6 fruit fly cellular contexts compared by ENCODE assay signal in the genomic region with DNA sequence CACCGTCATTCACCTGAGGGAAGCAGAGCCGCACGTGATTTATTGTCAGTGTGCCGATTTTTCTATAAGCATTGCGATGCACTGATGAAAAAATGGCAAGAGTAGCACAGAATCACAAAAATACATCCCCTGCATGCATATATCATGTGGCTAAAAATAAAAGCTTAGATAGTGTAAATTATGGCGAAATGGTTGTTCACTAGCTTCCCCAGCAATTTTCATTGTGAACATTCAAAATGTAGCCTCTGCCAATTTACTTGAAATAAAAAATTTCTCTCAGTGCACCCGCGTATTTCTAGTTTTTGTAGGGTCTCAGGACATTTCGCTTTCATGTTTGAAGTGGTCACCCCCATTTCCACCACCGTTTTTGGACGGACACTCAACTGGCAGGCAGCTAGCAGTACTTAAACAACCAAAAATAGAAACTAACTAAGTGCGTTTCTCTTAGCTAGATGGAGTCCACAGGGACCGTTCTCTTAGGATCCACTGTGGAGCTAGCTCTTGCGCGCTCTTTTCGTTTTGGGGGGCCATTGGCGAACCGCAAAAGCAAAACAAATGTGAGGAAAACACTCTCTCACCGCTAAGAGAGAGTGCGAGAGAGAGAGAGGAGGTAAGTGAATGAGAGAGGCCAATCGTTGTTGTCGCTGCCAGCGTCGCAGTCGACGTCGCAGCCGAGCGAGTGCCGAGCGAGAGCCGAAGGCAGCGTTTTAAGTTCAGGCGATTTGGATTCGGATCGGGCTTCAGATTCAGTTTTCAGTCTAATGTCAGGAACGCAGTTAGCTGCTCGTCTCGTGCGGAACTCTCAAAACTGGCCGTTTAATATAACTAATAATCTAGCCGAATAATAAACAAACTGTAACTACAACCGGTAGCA.
TF ChIP-seq lines count a peak whose summit lies in the region.

No protein-coding gene starts in this region.

- TF ChIP-seq CTCF in whole organism, embryonic (GFP tag; optimal IDR thresholded peaks at IDR 0.05; lab: Kevin White, UChicago), result no peak

TF ChIP-seq in whole organism, 6 proteins besides CTCF, POLR2A, EP300 and RAD21:
- TF ChIP-seq Dll (optimal IDR thresholded peaks at IDR 0.05; lab: Kevin White, UChicago) (peak; percentile 71), CG8478 (optimal IDR thresholded peaks at IDR 0.05; lab: Kevin White, UChicago) (no peak), psq (optimal IDR thresholded peaks at IDR 0.05; lab: Kevin White, UChicago) (no peak)

TF ChIP-seq in whole organism, adult, 20 proteins besides CTCF, POLR2A, EP300 and RAD21:
- no peak for TF ChIP-seq bab1 (GFP tag; optimal IDR thresholded peaks at IDR 0.05; lab: Kevin White, UChicago)
- peak; percentile 41 for TF ChIP-seq CG33017 (tag; optimal IDR thresholded peaks at IDR 0.05; lab: Kevin White, UChicago)
- TF ChIP-seq CG5204 (GFP tag; optimal IDR thresholded peaks at IDR 0.05; lab: Kevin White, UChicago), result no peak
- TF ChIP-seq ovo (GFP tag; optimal IDR thresholded peaks at IDR 0.05; lab: Kevin White, UChicago), result no peak

TF ChIP-seq in whole organism, embryonic, 481 proteins besides CTCF, POLR2A, EP300 and RAD21 (continues in another document):
- TF ChIP-seq ap (GFP tag; IDR thresholded peaks at IDR 0.05; lab: Robert Waterston, UW), result 0 out of 2 replicates have a peak, but pooled peaks have one; percentile 17
- peak; percentile 66 for TF ChIP-seq Ets65A (GFP tag; lab: Kevin White, UChicago)
- TF ChIP-seq Fer1 (GFP tag; optimal IDR thresholded peaks at IDR 0.05; lab: Kevin White, UChicago), result peak; percentile 36
- no peak for TF ChIP-seq CkIIα-i1 (GFP tag; IDR thresholded peaks at IDR 0.05; lab: Robert Waterston, UW)
- peak; percentile 24 for TF ChIP-seq Myb (GFP tag; optimal IDR thresholded peaks at IDR 0.05; lab: Kevin White, UChicago)
- TF ChIP-seq CG14014 (GFP tag; IDR thresholded peaks at IDR 0.05; lab: Robert Waterston, UW), result no peak
- no peak for TF ChIP-seq CG8290 (GFP tag; optimal IDR thresholded peaks at IDR 0.05; lab: Kevin White, UChicago)
- peak in 1 of 2 experiments; percentile 6 for TF ChIP-seq CG8290 (tag; optimal IDR thresholded peaks at IDR 0.05; lab: Kevin White, UChicago)
- TF ChIP-seq shn (GFP tag; optimal IDR thresholded peaks at IDR 0.05; lab: Kevin White, UChicago), result peak; percentile 33
- TF ChIP-seq CG12104 (GFP tag; optimal IDR thresholded peaks at IDR 0.05; lab: Kevin White, UChicago), result no peak
- no peak for TF ChIP-seq CG5953 (GFP tag; IDR thresholded peaks at IDR 0.05; lab: Robert Waterston, UW)
- TF ChIP-seq Hr51 (GFP tag; optimal IDR thresholded peaks at IDR 0.05; lab: Kevin White, UChicago), result peak in 1 of 2 experiments; percentile 62
- TF ChIP-seq CG10462 (GFP tag; optimal IDR thresholded peaks at IDR 0.05; lab: Kevin White, UChicago), result peak; percentile 2
- no peak for TF ChIP-seq CG15073 (GFP tag; optimal IDR thresholded peaks at IDR 0.05; lab: Kevin White, UChicago)
- TF ChIP-seq fd3F (GFP tag; optimal IDR thresholded peaks at IDR 0.05; lab: Kevin White, UChicago), result no peak
- TF ChIP-seq Oaz (GFP tag; IDR thresholded peaks at IDR 0.05; lab: Robert Waterston, UW), result no peak
- no peak for TF ChIP-seq CG16779 (GFP tag; IDR thresholded peaks at IDR 0.05; lab: Robert Waterston, UW)
- TF ChIP-seq CG15514 (GFP tag; optimal IDR thresholded peaks at IDR 0.05; lab: Kevin White, UChicago), result peak; percentile 12

TF ChIP-seq in whole organism, prepupa, 60 proteins besides CTCF, POLR2A, EP300 and RAD21 (continues in another document):
- TF ChIP-seq acj6 (GFP tag; optimal IDR thresholded peaks at IDR 0.05; lab: Kevin White, UChicago) (peak; percentile 51), CG10631 (GFP tag; optimal IDR thresholded peaks at IDR 0.05; lab: Kevin White, UChicago) (peak; percentile 75), lz (GFP tag; optimal IDR thresholded peaks at IDR 0.05; lab: Kevin White, UChicago) (peak; percentile 28), ss (GFP tag; optimal IDR thresholded peaks at IDR 0.05; lab: Kevin White, UChicago) (no peak), spab (GFP tag; optimal IDR thresholded peaks at IDR 0.05; lab: Kevin White, UChicago) (peak; percentile 21), Ets21C (GFP tag; optimal IDR thresholded peaks at IDR 0.05; lab: Kevin White, UChicago) (no peak), Sox15 (GFP tag; optimal IDR thresholded peaks at IDR 0.05; lab: Kevin White, UChicago) (no peak), topi (GFP tag; optimal IDR thresholded peaks at IDR 0.05; lab: Kevin White, UChicago) (no peak), Sox14 (GFP tag; optimal IDR thresholded peaks at IDR 0.05; lab: Kevin White, UChicago) (peak; percentile 77), fkh (GFP tag; optimal IDR thresholded peaks at IDR 0.05; lab: Kevin White, UChicago) (peak; percentile 21), Met (GFP tag; optimal IDR thresholded peaks at IDR 0.05; lab: Kevin White, UChicago) (peak; percentile 13), CG6792 (GFP tag; optimal IDR thresholded peaks at IDR 0.05; lab: Kevin White, UChicago) (peak; percentile 1), Eip78C (GFP tag; lab: Kevin White, UChicago) (peak; percentile 74), CG8632 (GFP tag; optimal IDR thresholded peaks at IDR 0.05; lab: Kevin White, UChicago) (peak; percentile 9), CG1621 (tag; optimal IDR thresholded peaks at IDR 0.05; lab: Kevin White, UChicago) (peak; percentile 17), Ets96B (tag; optimal IDR thresholded peaks at IDR 0.05; lab: Kevin White, UChicago) (peak; percentile 35), dac (GFP tag; optimal IDR thresholded peaks at IDR 0.05; lab: Kevin White, UChicago) (peak; percentile 80), eg (GFP tag; IDR thresholded peaks at IDR 0.05; lab: Robert Waterston, UW) (peak; percentile 51; the same call in 1 of the 3 replicates), CG31627 (GFP tag; optimal IDR thresholded peaks at IDR 0.05; lab: Kevin White, UChicago) (peak; percentile 41)

TF ChIP-seq in whole organism, pupa, 21 proteins besides CTCF, POLR2A, EP300 and RAD21:
- peak; percentile 69; the same call in 2 of the 3 replicates for TF ChIP-seq fd96Ca (GFP tag; IDR thresholded peaks at IDR 0.05; lab: Robert Waterston, UW)
- TF ChIP-seq Pif1B (GFP tag; optimal IDR thresholded peaks at IDR 0.05; lab: Kevin White, UChicago), result no peak
- no peak for TF ChIP-seq Snoo (tag; optimal IDR thresholded peaks at IDR 0.05; lab: Kevin White, UChicago)
- TF ChIP-seq CG32121 (GFP tag; IDR thresholded peaks at IDR 0.05; lab: Robert Waterston, UW), result peak; percentile 64
- TF ChIP-seq gl (tag; optimal IDR thresholded peaks at IDR 0.05; lab: Kevin White, UChicago), result no peak
- 0 out of 2 replicates have a peak, but pooled peaks have one; percentile 15 for TF ChIP-seq rn (GFP tag; IDR thresholded peaks at IDR 0.05; lab: Robert Waterston, UW)
- TF ChIP-seq CG8159 (tag; optimal IDR thresholded peaks at IDR 0.05; lab: Kevin White, UChicago), result peak; percentile 46
- no peak for TF ChIP-seq D1 (tag; optimal IDR thresholded peaks at IDR 0.05; lab: Kevin White, UChicago)
- peak; percentile 31 for TF ChIP-seq CG17806 (tag; optimal IDR thresholded peaks at IDR 0.05; lab: Kevin White, UChicago)
- TF ChIP-seq CG15710 (tag; optimal IDR thresholded peaks at IDR 0.05; lab: Kevin White, UChicago), result peak; percentile 26
- TF ChIP-seq Pif1A (GFP tag; optimal IDR thresholded peaks at IDR 0.05; lab: Kevin White, UChicago), result peak; percentile 47
- peak; percentile 90 for TF ChIP-seq CG14655 (GFP tag; optimal IDR thresholded peaks at IDR 0.05; lab: Kevin White, UChicago)
- no peak for TF ChIP-seq CG10348 (GFP tag; IDR thresholded peaks at IDR 0.05; lab: Robert Waterston, UW)
- peak; percentile 82 for TF ChIP-seq CG8301 (tag; optimal IDR thresholded peaks at IDR 0.05; lab: Kevin White, UChicago)
- peak; percentile 24 for TF ChIP-seq CG34367 (tag; optimal IDR thresholded peaks at IDR 0.05; lab: Kevin White, UChicago)
- TF ChIP-seq CG4496 (GFP tag; IDR thresholded peaks at IDR 0.05; lab: Robert Waterston, UW), result peak; percentile 74
- no peak for TF ChIP-seq CG13204 (GFP tag; optimal IDR thresholded peaks at IDR 0.05; lab: Kevin White, UChicago)
- TF ChIP-seq EcR (GFP tag; optimal IDR thresholded peaks at IDR 0.05; lab: Kevin White, UChicago), result no peak
- peak; percentile 69 for TF ChIP-seq CG9948 (tag; optimal IDR thresholded peaks at IDR 0.05; lab: Kevin White, UChicago)
- peak; percentile 53 for TF ChIP-seq Ets98B (GFP tag; IDR thresholded peaks at IDR 0.05; lab: Robert Waterston, UW)
- TF ChIP-seq CG12605 (GFP tag; IDR thresholded peaks at IDR 0.05; lab: Robert Waterston, UW), result peak; percentile 18

TF ChIP-seq in whole organism, wandering third instar larva, 38 proteins besides CTCF, POLR2A, EP300 and RAD21:
- TF ChIP-seq Hr83 (GFP tag; optimal IDR thresholded peaks at IDR 0.05; lab: Kevin White, UChicago; ENCODE audit: poor library complexity, severe bottlenecking) (peak; percentile 14), foxo (GFP tag; optimal IDR thresholded peaks at IDR 0.05; lab: Kevin White, UChicago) (peak in 1 of 2 experiments; percentile 33), CG9705 (GFP tag; optimal IDR thresholded peaks at IDR 0.05; lab: Kevin White, UChicago) (no peak), Dif (GFP tag; optimal IDR thresholded peaks at IDR 0.05; lab: Kevin White, UChicago; ENCODE audit: partially characterized antibody) (peak; percentile 91), sv (GFP tag; optimal IDR thresholded peaks at IDR 0.05; lab: Kevin White, UChicago) (peak; percentile 38), psq (GFP tag; optimal IDR thresholded peaks at IDR 0.05; lab: Kevin White, UChicago) (peak; percentile 38), dl (GFP tag; optimal IDR thresholded peaks at IDR 0.05; lab: Kevin White, UChicago; ENCODE audit: insufficient read depth in 1 of 2, partially characterized antibody in 2 of 2) (peak; percentile 47 to 80), fru (GFP tag; optimal IDR thresholded peaks at IDR 0.05; lab: Kevin White, UChicago) (peak; percentile 11), h (GFP tag; optimal IDR thresholded peaks at IDR 0.05; lab: Kevin White, UChicago) (no peak), Mio (GFP tag; optimal IDR thresholded peaks at IDR 0.05; lab: Kevin White, UChicago) (no peak), ey (GFP tag; optimal IDR thresholded peaks at IDR 0.05; lab: Kevin White, UChicago) (peak; percentile 9), rgr (GFP tag; optimal IDR thresholded peaks at IDR 0.05; lab: Kevin White, UChicago) (peak; percentile 7)
TF ChIP-seq in whole organism, wandering third instar larva: peak in this region for 9.
